Worm (Caenorhabditis elegans): ENCODE results near the gene F35E8.9.

DNA sequence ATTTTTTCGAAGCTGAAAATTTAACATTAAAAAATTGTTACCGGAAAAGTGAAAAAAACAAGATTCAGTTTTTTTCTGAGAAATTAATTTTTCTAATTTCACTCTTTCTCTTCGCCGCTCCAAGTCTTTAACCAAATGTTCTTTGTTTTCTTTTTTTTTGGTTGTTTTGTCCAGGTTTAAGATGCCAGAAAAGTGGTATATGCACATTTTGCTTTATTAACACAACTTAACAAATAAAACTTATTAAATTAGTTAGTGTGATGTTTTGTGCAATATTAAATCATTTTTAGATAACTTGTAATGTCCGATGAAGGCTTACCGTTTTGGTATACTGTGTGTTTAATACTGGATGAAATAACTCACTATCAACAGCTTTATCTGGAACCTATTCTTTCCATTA lies 25.8 kb upstream of the F35E8.9 start, which contains the start of gene srw-53:
- TF ChIP-seq ets-4 (tag; optimal IDR thresholded peaks at IDR 0.05), result no peak
- no peak for TF ChIP-seq elt-2 (tag; optimal IDR thresholded peaks at IDR 0.05)
- no peak for TF ChIP-seq dve-1 (tag; optimal IDR thresholded peaks at IDR 0.05)
